Worm (Caenorhabditis elegans) whole organism, L3 larva: ENCODE measurements around the gene M03D4.3.

ENCODE experiments used
- R02D3.7 ChIP-seq: fragments of 150-350 bp; optimal IDR thresholded peaks from 2 replicates; lab custom pipeline; 2014; ENCODE audit warnings: missing biosample characterization, missing genetic modification characterization
- ZK546.5 ChIP-seq: sonication (generic microtip); optimal IDR thresholded peaks from 2 replicates; lab custom pipeline; 2017; ENCODE audit warnings: missing biosample characterization, missing genetic modification characterization
- ama-1 ChIP-seq: fragments of 150-350 bp; optimal IDR thresholded peaks from 2 replicates; lab custom pipeline; 2018
- ceh-16 ChIP-seq: sonication (generic microtip); optimal IDR thresholded peaks from 2 replicates; lab custom pipeline; 2017; ENCODE audit warnings: missing biosample characterization, missing genetic modification characterization
- ceh-28 ChIP-seq: fragments of 150-350 bp; optimal IDR thresholded peaks from 2 replicates; lab custom pipeline; 2014; ENCODE audit warnings: missing biosample characterization, missing genetic modification reagents, missing genetic modification characterization
- ceh-82 ChIP-seq: fragments of 150-350 bp; optimal IDR thresholded peaks from 2 replicates; lab custom pipeline; 2014; ENCODE audit warnings: missing biosample characterization, missing genetic modification characterization
- ceh-9 ChIP-seq: sonication (generic microtip); optimal IDR thresholded peaks from 2 replicates; lab custom pipeline; 2018; ENCODE audit warnings: missing biosample characterization, missing genetic modification characterization
- egl-27 ChIP-seq: sonication (generic microtip); optimal IDR thresholded peaks from 4 replicates; lab custom pipeline; 2017; ENCODE audit warnings: missing biosample characterization, missing genetic modification reagents, missing genetic modification characterization
- egl-5 ChIP-seq: fragments of 150-350 bp; optimal IDR thresholded peaks from 2 replicates; lab custom pipeline; 2017; ENCODE audit warnings: missing biosample characterization, missing genetic modification reagents, missing genetic modification characterization, inconsistent platforms
- elt-1 ChIP-seq: fragments of 150-350 bp; optimal IDR thresholded peaks from 2 replicates; lab custom pipeline; 2014; ENCODE audit warnings: missing biosample characterization, missing genetic modification characterization
- elt-2 ChIP-seq: sonication (generic microtip); optimal IDR thresholded peaks from 2 replicates; lab custom pipeline; 2016; ENCODE audit warnings: missing genetic modification reagents, mild to moderate bottlenecking, missing genetic modification characterization, missing compliant biosample characterization
- elt-3 ChIP-seq, 3 experiments: fragments of 150-350 bp in 1 of 3; sonication (generic microtip) in 2 of 3; optimal IDR thresholded peaks; 2 replicates in 2 of 3; 4 replicates in 1 of 3; lab custom pipeline; 2014 to 2017; ENCODE audit warnings: missing biosample characterization in 3 of 3, missing genetic modification characterization in 3 of 3
- eor-1 ChIP-seq, 2 experiments: fragments of 150-350 bp; optimal IDR thresholded peaks; 2 replicates each; lab custom pipeline; 2014 to 2018; ENCODE audit warnings: missing biosample characterization in 2 of 2, missing genetic modification characterization in 2 of 2
- fkh-10 ChIP-seq: sonication (generic microtip); optimal IDR thresholded peaks from 2 replicates; lab custom pipeline; 2017; ENCODE audit warnings: missing biosample characterization, missing genetic modification reagents, missing genetic modification characterization
- fkh-2 ChIP-seq: fragments of 150-350 bp; optimal IDR thresholded peaks from 2 replicates; lab custom pipeline; 2014; ENCODE audit warnings: missing biosample characterization, missing genetic modification reagents, missing genetic modification characterization
- fos-1 ChIP-seq: fragments of 150-350 bp; optimal IDR thresholded peaks from 2 replicates; lab custom pipeline; 2014; ENCODE audit warnings: missing biosample characterization, missing genetic modification characterization
- hmg-11 ChIP-seq: sonication (generic microtip); optimal IDR thresholded peaks from 2 replicates; lab custom pipeline; 2016; ENCODE audit warnings: missing genetic modification characterization, missing compliant biosample characterization
- jun-1 ChIP-seq: fragments of 150-350 bp; optimal IDR thresholded peaks from 2 replicates; lab custom pipeline; 2014; ENCODE audit warnings: missing biosample characterization, missing genetic modification reagents, missing genetic modification characterization
- lin-15B ChIP-seq: fragments of 150-350 bp; optimal IDR thresholded peaks from 2 replicates; lab custom pipeline; 2014; ENCODE audit warnings: missing biosample characterization, missing genetic modification characterization
- lin-39 ChIP-seq: fragments of 150-350 bp; optimal IDR thresholded peaks from 2 replicates; lab custom pipeline; 2018; ENCODE audit warnings: missing biosample characterization, missing genetic modification reagents, missing genetic modification characterization
- lsy-12 ChIP-seq: sonication (generic microtip); optimal IDR thresholded peaks from 2 replicates; lab custom pipeline; 2016; ENCODE audit warnings: mild to moderate bottlenecking, missing genetic modification characterization, missing compliant biosample characterization
- mdl-1 ChIP-seq: fragments of 150-350 bp; optimal IDR thresholded peaks from 2 replicates; lab custom pipeline; 2014; ENCODE audit warnings: missing biosample characterization, missing genetic modification characterization
- mml-1 ChIP-seq: fragments of 150-350 bp; sonication (generic microtip); optimal IDR thresholded peaks from 3 replicates; lab custom pipeline; 2014; ENCODE audit warnings: missing biosample characterization, missing genetic modification characterization
- nfya-1 ChIP-seq: sonication (generic microtip); optimal IDR thresholded peaks from 2 replicates; lab custom pipeline; 2017; ENCODE audit warnings: missing genetic modification characterization, mild to moderate bottlenecking, missing compliant biosample characterization, antibody characterized with exemption, moderate library complexity; ENCODE audit not compliant: insufficient read depth
- nhr-11 ChIP-seq: fragments of 150-350 bp; optimal IDR thresholded peaks from 2 replicates; lab custom pipeline; 2014; ENCODE audit warnings: missing biosample characterization, missing genetic modification characterization
- nhr-23 ChIP-seq: fragments of 150-350 bp; optimal IDR thresholded peaks from 2 replicates; lab custom pipeline; 2014; ENCODE audit warnings: missing biosample characterization, missing genetic modification reagents, missing genetic modification characterization
- nhr-237 ChIP-seq: fragments of 150-350 bp; optimal IDR thresholded peaks from 2 replicates; lab custom pipeline; 2014; ENCODE audit warnings: missing biosample characterization, missing genetic modification characterization
- nhr-25 ChIP-seq: sonication (generic microtip); optimal IDR thresholded peaks from 2 replicates; lab custom pipeline; 2017; ENCODE audit warnings: missing biosample characterization, missing genetic modification characterization
- nhr-28 ChIP-seq: fragments of 150-350 bp; optimal IDR thresholded peaks from 2 replicates; lab custom pipeline; 2014; ENCODE audit warnings: missing biosample characterization, missing genetic modification characterization
- nhr-43 ChIP-seq: sonication (generic microtip); optimal IDR thresholded peaks from 2 replicates; lab custom pipeline; 2016; ENCODE audit warnings: mild to moderate bottlenecking, missing genetic modification characterization, missing compliant biosample characterization; ENCODE audit not compliant: poor library complexity, severe bottlenecking
- nhr-76 ChIP-seq: fragments of 150-350 bp; sonication (generic microtip); optimal IDR thresholded peaks from 5 replicates; lab custom pipeline; 2014; ENCODE audit warnings: missing biosample characterization, missing genetic modification characterization
- nhr-77 ChIP-seq: fragments of 150-350 bp; optimal IDR thresholded peaks from 2 replicates; lab custom pipeline; 2014; ENCODE audit warnings: missing biosample characterization, missing genetic modification characterization
- pha-4 ChIP-seq: fragments of 150-350 bp; optimal IDR thresholded peaks from 2 replicates; lab custom pipeline; 2014; ENCODE audit warnings: missing biosample characterization, missing genetic modification reagents, missing genetic modification characterization
- pqm-1 ChIP-seq: fragments of 150-350 bp; optimal IDR thresholded peaks from 2 replicates; lab custom pipeline; 2017; ENCODE audit warnings: missing biosample characterization, missing genetic modification characterization, inconsistent platforms
- sea-2 ChIP-seq: fragments of 150-350 bp; sonication (generic microtip); optimal IDR thresholded peaks from 4 replicates; lab custom pipeline; 2014; ENCODE audit warnings: missing biosample characterization, missing genetic modification reagents, missing genetic modification characterization
- skn-1 ChIP-seq: fragments of 150-350 bp; optimal IDR thresholded peaks from 2 replicates; lab custom pipeline; 2014; ENCODE audit warnings: missing biosample characterization, missing genetic modification characterization
- snpc-4 ChIP-seq: fragments of 150-350 bp; optimal IDR thresholded peaks from 2 replicates; lab custom pipeline; 2014; ENCODE audit warnings: missing biosample characterization, missing genetic modification characterization
- tbx-2 ChIP-seq: sonication (generic microtip); optimal IDR thresholded peaks from 2 replicates; lab custom pipeline; 2016; ENCODE audit warnings: mild to moderate bottlenecking, missing genetic modification characterization, missing compliant biosample characterization
- unc-39 ChIP-seq: sonication (generic microtip); optimal IDR thresholded peaks from 4 replicates; lab custom pipeline; 2017; ENCODE audit warnings: missing biosample characterization, missing genetic modification characterization
- unc-62 ChIP-seq: fragments of 150-350 bp; sonication (generic microtip); optimal IDR thresholded peaks from 4 replicates; lab custom pipeline; 2014; ENCODE audit warnings: missing biosample characterization, missing genetic modification reagents, missing genetic modification characterization
- zag-1 ChIP-seq: fragments of 150-350 bp; optimal IDR thresholded peaks from 2 replicates; lab custom pipeline; 2014; ENCODE audit warnings: missing biosample characterization, missing genetic modification characterization
- ztf-11 ChIP-seq: fragments of 150-350 bp; optimal IDR thresholded peaks from 2 replicates; lab custom pipeline; 2014; ENCODE audit warnings: missing biosample characterization, missing genetic modification characterization
- ztf-4 ChIP-seq: fragments of 150-350 bp; optimal IDR thresholded peaks from 2 replicates; lab custom pipeline; 2014; ENCODE audit warnings: missing biosample characterization, missing genetic modification characterization

M03D4.3 gene

DNA sequence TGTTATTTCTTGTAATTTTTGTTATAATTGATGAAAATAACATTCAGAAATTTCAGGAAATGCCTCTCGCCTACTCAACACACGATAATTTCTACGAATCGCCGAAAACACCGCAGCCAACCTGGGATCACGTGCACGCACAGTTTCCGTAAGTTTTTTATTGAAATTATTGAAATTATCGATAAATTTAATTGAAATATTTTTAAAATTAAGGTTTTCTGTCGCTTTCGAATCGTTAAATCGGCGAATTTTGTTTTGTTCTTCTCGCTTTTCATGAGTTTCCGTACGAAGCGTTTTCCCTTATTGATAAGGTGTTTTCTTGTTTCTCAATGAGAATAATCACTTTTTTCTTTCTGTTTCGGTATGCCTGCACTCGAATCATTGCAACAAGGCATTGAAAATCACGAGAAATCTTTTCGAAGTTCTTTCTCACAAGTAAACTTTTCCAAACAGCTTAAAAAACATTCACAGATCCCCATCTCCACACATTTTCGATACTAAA is 16.8 kb downstream of the M03D4.3 start, which contains the start of gene lag-1:
Gene lag-1 (plus strand): TSS at position 51 of the 502 bp plus-strand sequence.
- TF ChIP-seq pha-4 (tag; lab: Kevin White, UChicago) (no peak), sea-2 (GFP tag; lab: Kevin White, UChicago) (no peak), nhr-76 (tag; lab: Kevin White, UChicago) (no peak), nhr-25 (tag; lab: Kevin White, UChicago) (no peak), jun-1 (tag; lab: Kevin White, UChicago) (no peak), unc-62 (GFP tag; lab: Kevin White, UChicago) (no peak), skn-1 (tag; lab: Kevin White, UChicago) (no peak), eor-1 (tag; optimal IDR thresholded peaks at IDR 0.05; lab: Kevin White, UChicago) (no peak), lin-39 (tag; lab: Kevin White, UChicago) (no peak)

ce11 chrIV:6094315-6094606 is 17.9 kb downstream of the M03D4.3 start:
- TF ChIP-seq egl-27 (tag; lab: Kevin White, UChicago) = no peak
- no peak for TF ChIP-seq nfya-1

- TF ChIP-seq R02D3.7 (tag; lab: Kevin White, UChicago) = no peak
- no peak for TF ChIP-seq ama-1 (lab: Kevin White, UChicago)
- TF ChIP-seq ceh-16 = no peak
- no peak for TF ChIP-seq nhr-76 (tag; lab: Kevin White, UChicago)
- TF ChIP-seq lsy-12 (tag; lab: Kevin White, UChicago) = no peak
- no peak for TF ChIP-seq fkh-10 (GFP tag; lab: Kevin White, UChicago)
- no peak for TF ChIP-seq ZK546.5
- TF ChIP-seq elt-2 (tag; lab: Kevin White, UChicago) = peak; percentile 20
- TF ChIP-seq pqm-1 = peak; percentile 56
- no peak for TF ChIP-seq lin-39 (tag; lab: Kevin White, UChicago)
- no peak for TF ChIP-seq mml-1 (tag; lab: Kevin White, UChicago)
- TF ChIP-seq mdl-1 (tag; lab: Kevin White, UChicago) = no peak
- no peak for TF ChIP-seq unc-62 (GFP tag; lab: Kevin White, UChicago)
- no peak for TF ChIP-seq egl-5 (tag; lab: Kevin White, UChicago)
- TF ChIP-seq skn-1 (tag; lab: Kevin White, UChicago) = no peak
- peak; percentile 74 for TF ChIP-seq pha-4 (tag; lab: Kevin White, UChicago)
- TF ChIP-seq ztf-11 (tag; lab: Kevin White, UChicago) = no peak
- no peak for TF ChIP-seq unc-39 (tag; lab: Kevin White, UChicago)
- TF ChIP-seq snpc-4 (tag; lab: Kevin White, UChicago) = no peak
- no peak for TF ChIP-seq nhr-237
- no peak for TF ChIP-seq ceh-82
- TF ChIP-seq elt-1 (tag; lab: Kevin White, UChicago) = no peak
- TF ChIP-seq fkh-2 (tag; lab: Kevin White, UChicago) = no peak
- TF ChIP-seq nhr-23 = no peak
- peak; percentile 29 for TF ChIP-seq jun-1 (tag; lab: Kevin White, UChicago)
- TF ChIP-seq lin-15B = no peak
- no peak for TF ChIP-seq fos-1
- no peak for TF ChIP-seq hmg-11 (tag; lab: Kevin White, UChicago)
- no peak for TF ChIP-seq nhr-25 (tag; lab: Kevin White, UChicago)
- TF ChIP-seq nhr-77 (tag; lab: Kevin White, UChicago) = no peak
- TF ChIP-seq zag-1 (tag; lab: Kevin White, UChicago) = no peak
- TF ChIP-seq ceh-9 = no peak
- TF ChIP-seq ztf-4 (tag; lab: Kevin White, UChicago) = no peak
- TF ChIP-seq sea-2 (GFP tag; lab: Kevin White, UChicago) = no peak
- no peak for TF ChIP-seq elt-3 (tag; optimal IDR thresholded peaks at IDR 0.05; lab: Kevin White, UChicago)
- no peak for TF ChIP-seq egl-27 (tag; lab: Kevin White, UChicago)
- TF ChIP-seq nhr-11 (tag; lab: Kevin White, UChicago) = no peak
- TF ChIP-seq nhr-28 (tag; lab: Kevin White, UChicago) = no peak
- TF ChIP-seq tbx-2 (tag; lab: Kevin White, UChicago) = no peak
- TF ChIP-seq ceh-28 = peak; percentile 59
- TF ChIP-seq nhr-43 = no peak
- no peak for TF ChIP-seq eor-1 (tag; optimal IDR thresholded peaks at IDR 0.05; lab: Kevin White, UChicago)
Measured at ce11 chrIV:6093477-6094314, 18.5 kb downstream of the M03D4.3 start, which contains the start of gene cpi-1. Gene cpi-1 (minus strand): TSS chrIV:6093680.
